Fruit fly (Drosophila melanogaster): ENCODE data around the gene CG32085.

- TF ChIP-seq EcR (GFP tag; optimal IDR thresholded peaks at IDR 0.05) (no peak), CG15710 (tag; optimal IDR thresholded peaks at IDR 0.05) (no peak), CG4496 (GFP tag; IDR thresholded peaks at IDR 0.05) (no peak), CG32121 (GFP tag; IDR thresholded peaks at IDR 0.05) (no peak), rn (GFP tag; IDR thresholded peaks at IDR 0.05) (no peak), Ets98B (GFP tag; IDR thresholded peaks at IDR 0.05) (no peak), CG34367 (tag; optimal IDR thresholded peaks at IDR 0.05) (no peak), CG14655 (GFP tag; optimal IDR thresholded peaks at IDR 0.05) (no peak), CG10348 (GFP tag; IDR thresholded peaks at IDR 0.05) (no peak), CG12605 (GFP tag; IDR thresholded peaks at IDR 0.05) (no peak)
Measured at dm6 chr3L:11699163-11699562, 19.0 kb upstream of the CG32085 start, which contains the start of gene Dnai2.

Data from whole organism, pupa.